Fruit fly (Drosophila melanogaster) whole organism, larva: ENCODE measurements around the gene Rab26.
A peak's percentile ranks its signal among the peaks of the same experiment; 100 is the strongest.

Experiments
- noc ChIP-seq: fragments of 200-800 bp; sonication (Bioruptor generic); optimal IDR thresholded peaks from 3 replicates; lab custom pipeline; 2019; ENCODE audit warnings: missing biosample characterization, mild to moderate bottlenecking, missing genetic modification characterization, moderate library complexity

The Rab26 gene

DNA sequence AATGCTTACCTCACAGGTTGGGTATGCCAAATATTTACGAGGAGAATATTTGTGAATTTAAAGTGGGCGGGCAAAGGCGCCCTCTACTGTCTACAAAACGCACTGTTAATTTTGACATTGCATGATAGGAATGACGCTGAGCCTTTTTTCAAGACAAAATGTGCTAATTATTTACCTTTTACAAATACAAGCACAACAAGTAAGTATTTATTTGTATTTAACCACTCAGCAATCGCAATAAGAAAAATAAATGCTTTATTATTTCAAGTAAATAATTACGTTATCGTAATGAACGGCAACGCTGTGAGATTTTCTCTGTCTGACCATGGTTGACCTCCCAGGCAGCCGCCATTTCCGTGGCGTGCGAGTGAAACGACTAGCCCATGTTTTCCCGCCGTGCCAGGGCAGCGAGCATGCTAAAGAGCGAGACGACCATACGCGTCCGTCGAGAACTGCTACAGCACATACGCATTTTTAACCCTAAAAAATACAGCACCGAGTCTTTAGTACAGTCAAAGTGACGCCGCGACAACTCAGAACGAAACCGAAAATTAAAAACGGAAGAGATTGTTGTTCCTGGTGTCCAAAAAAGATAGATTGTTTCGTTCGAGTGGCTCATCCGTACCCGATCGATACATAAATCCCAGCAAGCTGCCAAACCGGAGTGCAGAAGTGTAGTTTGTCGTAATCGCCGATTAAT lies 32.8 kb upstream of the Rab26 start, which contains the start of the genes CG12974 and pzg:
CG12974 (minus strand) TSS at position 324 of the 700 bp plus-strand sequence.
pzg (plus strand) TSS at position 461 of the 700 bp plus-strand sequence.
- TF ChIP-seq noc (tag; lab: Kevin White, UChicago) = no peak

- TF ChIP-seq noc (tag; lab: Kevin White, UChicago) = no peak
Observed at dm6 chr3L:21290336-21290735, 28.2 kb upstream of the Rab26 start.

DNA sequence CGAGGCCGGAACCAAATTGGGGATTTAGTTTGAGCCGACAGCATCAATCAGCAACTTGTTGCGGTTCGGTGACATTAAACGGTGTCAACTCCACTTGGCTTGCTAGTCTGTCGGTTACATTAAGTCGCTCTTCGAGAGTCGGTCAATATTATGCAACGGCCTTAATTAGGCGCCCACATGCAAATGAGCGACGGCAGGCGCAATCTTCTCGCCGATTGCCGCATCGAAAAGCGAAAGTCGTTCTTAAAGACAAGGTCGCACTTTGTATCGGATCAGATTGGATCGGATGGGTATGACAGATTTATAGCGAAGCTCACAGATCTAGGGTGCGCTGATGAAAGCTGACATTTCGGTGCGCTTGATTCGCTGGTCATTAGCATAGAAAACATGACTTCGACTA lies 27.5 kb upstream of the Rab26 start:
- no peak for TF ChIP-seq noc (tag; lab: Kevin White, UChicago)

DNA sequence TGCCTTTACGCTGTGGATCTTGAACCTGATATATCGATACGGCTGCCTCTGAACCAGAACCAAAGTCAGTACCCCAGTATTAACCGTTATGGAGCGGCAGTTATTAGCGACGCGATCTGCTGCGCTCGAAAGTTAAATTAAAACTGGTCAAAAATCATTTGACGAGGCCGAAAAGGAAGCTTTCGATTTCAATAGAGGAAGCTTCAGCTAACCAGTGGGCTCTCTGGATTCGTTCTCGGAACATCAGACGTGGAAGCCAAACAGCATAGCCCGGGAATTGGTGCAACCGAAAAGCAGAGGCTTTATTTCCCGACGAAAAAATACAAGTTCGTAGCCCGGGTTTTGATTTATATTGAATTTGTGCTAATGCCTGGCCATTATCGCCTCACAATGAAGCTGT lies 25.9 kb upstream of the Rab26 start, which contains the start of gene Cpr78Ca:
Cpr78Ca (minus strand) TSS at position 101 of the 400 bp plus-strand sequence.
- TF ChIP-seq noc (tag; lab: Kevin White, UChicago) = no peak

dm6 chr3L:21294202-21294601 lies 24.4 kb upstream of the Rab26 start, which contains the start of gene Cpr78Cb:
Gene Cpr78Cb, plus strand, starts transcription at chr3L:21294492.
- TF ChIP-seq noc (tag; lab: Kevin White, UChicago) = no peak

DNA sequence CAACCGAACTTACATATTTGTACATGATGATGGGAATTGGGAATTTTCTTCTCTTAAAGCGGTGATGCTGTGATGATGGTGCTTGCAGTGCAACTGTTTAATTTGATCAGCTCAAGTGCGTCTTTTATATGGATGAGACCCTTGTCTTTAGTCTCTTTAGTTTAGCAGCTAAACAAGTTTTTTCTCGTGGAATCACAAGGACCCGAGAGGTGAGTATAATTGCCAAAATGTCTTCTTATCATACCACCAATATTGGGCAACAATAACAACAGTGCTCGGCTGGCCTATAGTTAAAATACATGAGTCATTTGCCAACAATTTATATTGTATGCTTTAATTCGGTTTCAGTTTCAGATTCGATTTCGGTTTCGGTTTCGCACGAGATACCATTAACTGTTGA lies 20.9 kb upstream of the Rab26 start, which contains the start of gene Edg78E:
Edg78E (minus strand) TSS at position 101 of the 400 bp plus-strand sequence.
- TF ChIP-seq noc (tag; lab: Kevin White, UChicago) = no peak

DNA sequence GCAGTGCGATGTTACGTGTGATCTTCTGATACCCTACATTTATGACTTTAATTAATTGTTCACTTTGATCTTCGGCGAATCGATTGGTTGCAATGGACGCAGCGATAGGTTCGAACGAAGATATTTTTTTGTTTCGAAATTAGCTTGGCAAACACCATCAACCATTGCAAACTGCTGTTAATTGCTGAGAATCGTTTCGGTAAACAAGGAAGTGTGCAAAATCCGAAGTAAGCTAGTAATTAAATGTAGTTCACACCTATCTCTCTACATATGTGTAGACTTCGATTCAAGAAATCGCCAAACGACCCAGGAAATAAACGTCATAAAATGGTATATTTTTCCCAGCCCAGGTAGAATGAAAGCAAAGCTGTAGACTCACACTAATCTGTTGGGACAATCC lies 20.2 kb upstream of the Rab26 start, which contains the start of gene CG43702:
CG43702 (plus strand) TSS at position 301 of the 400 bp plus-strand sequence.
- no peak for TF ChIP-seq noc (tag; lab: Kevin White, UChicago)

DNA sequence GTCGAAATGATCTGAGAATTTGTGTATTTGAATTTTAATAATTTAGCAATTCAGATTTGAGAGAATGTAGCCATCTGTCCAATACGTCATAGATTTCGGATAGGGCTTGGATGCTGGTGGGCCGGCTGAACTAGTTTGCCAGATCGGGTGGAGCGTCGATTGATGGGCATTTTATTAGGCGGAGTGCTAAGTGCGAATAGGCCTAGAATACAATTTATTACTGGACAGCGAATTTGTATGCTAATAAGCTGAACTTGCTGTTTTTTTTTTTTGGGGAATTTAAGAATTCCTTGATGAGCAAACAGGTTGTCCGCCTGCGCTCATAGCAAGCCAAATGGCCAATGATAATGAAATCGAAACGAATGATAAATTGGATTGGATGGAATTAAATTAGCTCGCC lies 19.4 kb upstream of the Rab26 start:
- no peak for TF ChIP-seq noc (tag; lab: Kevin White, UChicago)

dm6 chr3L:21300280-21300679 lies 18.3 kb upstream of the Rab26 start, which contains the start of gene Cpr78Cc:
Gene Cpr78Cc, plus strand, starts transcription at chr3L:21300580.
- TF ChIP-seq noc (tag; lab: Kevin White, UChicago) = no peak

dm6 chr3L:21301737-21302487 lies 16.7 kb upstream of the Rab26 start:
- no peak for TF ChIP-seq noc (tag; lab: Kevin White, UChicago)

dm6 chr3L:21302493-21302892 lies 16.1 kb upstream of the Rab26 start:
- TF ChIP-seq noc (tag; lab: Kevin White, UChicago) = no peak

DNA sequence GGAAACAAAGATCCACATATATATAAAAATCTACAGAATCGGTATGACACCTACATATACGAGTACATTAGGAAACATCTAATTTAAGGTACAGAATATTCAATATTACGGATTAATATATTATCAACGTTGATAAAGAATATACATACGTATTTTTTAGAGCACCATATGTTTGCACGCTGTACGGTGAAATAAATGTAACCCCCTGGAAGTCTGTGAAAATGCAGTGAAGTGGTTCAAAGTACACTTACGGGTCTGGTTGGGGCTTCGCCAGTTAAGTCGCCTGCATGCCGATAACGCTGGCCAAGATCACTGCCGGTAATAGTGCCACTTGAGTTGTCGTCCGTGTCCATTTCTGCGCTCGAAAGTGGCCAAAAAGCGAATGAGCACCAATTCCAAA lies 14.9 kb upstream of the Rab26 start:
- TF ChIP-seq noc (tag; lab: Kevin White, UChicago) = no peak

DNA sequence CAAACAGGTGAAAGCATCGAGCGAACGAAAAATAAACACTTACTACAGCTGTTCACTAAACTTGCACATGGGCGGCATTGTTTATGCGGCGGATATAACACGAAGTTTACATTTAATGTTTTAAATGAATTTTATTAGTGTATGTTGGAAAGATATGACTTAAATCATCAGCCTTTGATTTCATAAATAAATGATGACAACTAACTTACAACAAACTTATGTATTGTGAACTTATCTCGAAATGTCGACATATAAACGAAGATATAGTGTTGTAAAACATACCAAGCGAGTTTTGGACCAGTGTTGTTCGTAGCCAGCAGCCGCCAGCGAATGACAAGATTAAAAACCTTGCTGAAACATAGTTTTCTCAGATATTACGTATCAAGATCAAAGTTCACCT lies 14.2 kb upstream of the Rab26 start, which contains the start of the genes CG11309 and CG7632:
CG11309 (minus strand) TSS at position 259 of the 400 bp plus-strand sequence.
CG7632 (plus strand) TSS at position 298 of the 400 bp plus-strand sequence.
- peak; percentile 100 for TF ChIP-seq noc (tag; lab: Kevin White, UChicago)

DNA sequence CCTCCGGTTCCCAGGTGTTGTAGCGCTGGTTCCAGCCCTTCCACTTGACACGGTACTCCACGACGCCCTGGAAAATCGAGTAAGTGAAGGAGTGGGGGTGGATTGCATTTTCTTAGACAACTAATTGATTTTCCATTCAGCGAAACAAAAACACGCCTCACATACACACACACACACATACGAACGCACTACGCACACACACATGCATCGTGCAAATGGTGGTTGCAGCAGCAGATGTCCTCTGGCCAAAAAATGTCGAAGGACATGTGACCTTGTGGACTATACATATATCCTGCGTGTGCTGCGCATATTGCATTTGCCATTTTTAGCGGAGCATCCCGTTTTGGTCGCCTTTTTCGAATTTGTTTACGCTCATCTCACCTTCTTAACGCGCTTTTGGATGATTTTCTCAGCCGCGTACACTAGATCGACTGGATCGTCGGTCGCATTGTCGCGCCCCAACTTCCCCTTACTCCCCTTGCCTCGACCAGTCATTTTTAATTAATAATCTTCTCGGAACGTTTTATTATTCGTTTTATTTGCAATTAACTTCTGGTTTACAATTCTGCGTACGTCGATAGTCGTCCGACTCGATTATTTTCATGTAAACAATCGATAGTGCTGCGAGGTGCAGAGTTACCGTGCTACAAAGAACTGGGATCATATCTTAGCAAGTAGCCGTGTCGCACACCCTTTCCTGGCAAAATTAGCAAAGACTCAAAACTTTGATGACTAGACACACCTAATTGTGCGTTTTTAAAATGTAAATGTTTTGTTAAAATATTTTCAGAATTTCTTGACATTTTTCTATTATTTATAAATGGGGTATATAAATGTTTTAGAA lies 936 bp upstream of the Rab26 start, which contains the start of gene Pc:
Pc (minus strand) TSS at position 605 of the 844 bp plus-strand sequence.
- TF ChIP-seq noc (tag; lab: Kevin White, UChicago) = no peak

DNA sequence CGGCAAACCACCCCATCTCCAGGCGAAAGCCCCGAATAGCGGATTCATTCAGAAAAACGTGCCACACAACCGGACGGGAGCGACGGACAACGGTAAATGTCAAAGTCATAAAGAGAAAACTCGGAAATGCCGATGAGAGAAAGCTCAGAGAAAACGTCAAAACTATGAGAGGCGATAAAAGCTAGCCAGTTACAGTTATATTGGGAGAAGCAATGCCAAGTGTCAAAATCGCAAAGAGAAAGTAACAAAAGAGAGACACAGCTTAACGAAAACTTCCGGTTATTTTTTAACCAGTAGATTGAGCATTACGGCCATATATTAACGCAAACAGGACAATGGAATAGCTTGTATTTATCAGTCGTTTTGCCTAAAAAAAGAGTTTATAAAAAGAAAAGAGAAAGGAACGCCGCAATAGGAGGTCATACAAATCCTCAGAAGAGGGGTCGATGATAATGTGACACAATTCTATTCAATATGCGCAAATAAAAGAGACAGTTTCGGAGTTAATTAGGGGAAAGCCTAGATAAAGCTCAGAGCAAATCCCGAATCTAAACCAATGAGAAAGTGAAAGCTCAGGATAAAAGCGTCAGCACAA lies 836 bp downstream of the Rab26 start:
- TF ChIP-seq noc (tag; lab: Kevin White, UChicago) = no peak
